Worm (Caenorhabditis elegans) whole organism, dauer: ENCODE data around the gene vps-35.

Experiments
- unc-62 ChIP-seq: sonication (generic microtip); optimal IDR thresholded peaks from 2 replicates; lab custom pipeline; 2017; ENCODE audit warnings: missing biosample characterization, missing genetic modification reagents, missing genetic modification characterization

The vps-35 gene

DNA sequence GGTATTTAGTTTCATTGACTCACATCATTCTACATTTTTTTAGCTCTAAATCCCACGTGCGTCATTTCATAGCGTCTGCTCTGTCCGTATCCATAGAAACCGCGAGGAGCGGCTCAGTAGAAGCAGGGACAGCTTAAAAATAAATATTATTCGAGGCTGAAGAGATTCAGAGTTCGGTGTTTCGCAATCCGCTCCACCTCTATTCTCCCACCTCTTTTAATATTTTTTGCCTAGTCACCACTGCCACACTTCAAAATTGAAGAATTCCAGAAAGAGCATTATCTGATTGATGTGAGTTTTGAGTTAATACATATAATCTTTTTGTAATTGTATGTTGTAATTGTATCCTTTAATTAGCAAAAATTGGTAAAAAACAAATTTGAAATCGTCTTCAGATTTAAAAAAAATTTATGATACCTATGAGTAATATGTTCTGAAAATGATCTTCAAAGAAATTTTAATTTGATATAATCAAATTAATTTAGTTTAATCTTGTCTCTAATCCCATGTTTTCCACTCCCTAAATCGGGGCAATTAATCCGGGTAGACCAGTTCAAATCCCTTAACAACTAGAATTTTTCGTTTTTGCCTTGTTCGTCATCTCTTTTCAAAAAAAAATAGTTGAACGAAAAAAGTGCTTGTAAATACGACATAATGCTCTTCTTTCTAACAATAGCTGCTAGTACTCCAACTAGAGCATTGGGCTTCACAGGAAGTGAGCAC lies 18.0 kb upstream of the vps-35 start:
- no peak for TF ChIP-seq unc-62 (GFP tag; lab: Kevin White, UChicago)

DNA sequence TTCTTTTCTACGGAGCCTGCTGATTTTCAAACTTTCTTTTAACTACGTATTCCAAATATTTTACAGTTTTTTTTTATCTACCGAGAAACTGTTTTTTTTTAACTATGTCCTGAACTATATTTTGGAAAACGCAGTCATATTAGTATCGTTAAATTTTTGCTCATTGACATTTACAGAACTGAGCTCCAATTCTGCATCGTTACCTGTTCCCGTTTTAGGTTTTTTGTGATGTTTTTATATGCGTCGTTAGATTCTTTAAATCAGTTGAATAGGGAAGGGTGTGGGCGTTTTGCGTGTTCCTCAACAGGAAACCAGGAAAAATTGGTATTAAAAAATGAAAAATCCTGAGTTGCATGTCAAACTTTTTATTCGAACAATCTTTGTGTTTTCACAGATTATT lies 14.8 kb upstream of the vps-35 start:
- no peak for TF ChIP-seq unc-62 (GFP tag; lab: Kevin White, UChicago)

DNA sequence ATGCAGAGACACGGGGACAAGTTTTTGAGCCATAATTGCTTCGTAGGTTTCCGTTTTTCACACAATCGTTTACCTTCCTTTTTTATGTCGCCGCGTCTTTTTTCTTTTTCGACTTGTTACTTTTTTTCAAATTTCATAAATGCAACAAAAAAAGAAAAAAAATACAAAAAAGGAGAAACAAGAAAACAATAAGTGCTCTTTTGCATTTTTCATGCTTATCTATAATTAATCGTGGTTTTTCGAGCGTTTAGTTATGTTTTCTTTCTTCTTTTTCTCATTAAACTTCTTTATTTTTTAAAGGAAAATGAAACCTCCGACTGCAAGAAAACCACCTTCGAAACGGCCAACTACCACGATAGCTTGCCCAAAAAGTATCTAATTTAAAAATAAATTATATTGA lies 11.7 kb upstream of the vps-35 start, which contains the start of gene F59G1.4:
TSS of gene F59G1.4 (plus strand) at position 301 of the 400 bp plus-strand sequence.
- TF ChIP-seq unc-62 (GFP tag; lab: Kevin White, UChicago), result no peak

DNA sequence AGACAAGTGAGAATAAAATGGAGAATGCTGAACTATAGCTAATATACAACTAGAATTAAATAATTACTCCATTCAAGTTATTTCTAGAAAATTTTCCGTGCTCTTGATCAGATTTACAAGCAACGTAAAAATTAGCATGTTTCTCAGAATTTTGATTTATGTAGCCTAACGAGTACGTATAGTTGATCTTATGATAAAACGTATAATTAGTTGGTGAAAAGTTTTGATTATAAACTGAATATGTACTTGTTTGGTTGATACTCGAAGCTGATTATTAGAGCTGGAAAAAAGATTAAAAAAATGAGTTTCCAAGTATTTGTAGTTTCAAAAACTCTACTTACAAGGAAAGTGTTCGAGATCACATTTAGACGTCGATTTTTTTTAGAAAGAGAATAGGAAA lies 11.1 kb upstream of the vps-35 start:
- TF ChIP-seq unc-62 (GFP tag; lab: Kevin White, UChicago), result no peak

DNA sequence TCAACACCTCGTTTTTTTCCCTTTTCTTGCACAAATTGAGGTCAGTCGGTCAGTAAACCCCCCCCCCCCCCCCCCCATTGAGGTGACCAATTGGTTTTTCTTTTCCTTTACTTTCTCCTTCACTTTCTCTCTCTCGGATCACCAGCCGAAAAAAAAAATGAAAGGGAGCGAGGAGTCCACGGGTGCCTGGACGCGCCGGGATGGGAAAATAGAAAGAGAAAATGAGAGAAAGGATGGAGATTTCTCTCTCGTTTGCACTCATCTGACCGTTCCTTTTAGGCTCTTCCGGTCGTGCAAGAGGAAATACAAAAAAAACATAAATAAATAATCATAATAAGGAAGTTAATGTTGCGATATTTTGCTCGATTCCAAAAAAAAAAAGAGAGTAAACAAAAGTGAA lies 8.5 kb upstream of the vps-35 start:
- no peak for TF ChIP-seq unc-62 (GFP tag; lab: Kevin White, UChicago)

DNA sequence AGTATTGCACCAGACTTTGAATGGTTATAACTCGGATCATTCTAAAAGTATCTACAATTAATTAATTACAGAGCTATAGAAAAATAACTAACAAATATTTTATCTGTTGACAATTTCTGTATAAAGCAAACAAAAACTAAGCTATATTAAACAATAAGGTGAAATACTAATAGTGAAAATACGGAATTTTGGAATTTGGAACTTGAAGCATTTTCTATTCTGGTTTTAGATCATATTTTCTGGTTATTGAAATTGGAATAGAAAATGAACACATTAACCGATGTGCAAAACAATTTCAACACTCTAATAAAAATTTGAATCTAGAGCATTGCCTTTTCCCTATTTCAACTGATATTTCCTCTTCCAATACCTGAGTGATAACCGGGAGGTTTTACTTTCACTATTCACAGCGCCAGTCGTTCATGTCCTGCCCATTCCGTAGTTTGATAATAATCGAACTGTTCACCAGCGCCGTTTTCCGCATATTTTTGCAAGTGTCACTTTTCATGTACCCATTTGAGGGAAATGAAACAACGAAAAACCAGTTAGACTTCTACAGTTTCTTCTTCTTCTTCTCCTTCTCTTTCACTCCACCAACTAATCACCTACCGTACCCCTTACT lies 7.6 kb upstream of the vps-35 start:
- TF ChIP-seq unc-62 (GFP tag; lab: Kevin White, UChicago), result no peak

DNA sequence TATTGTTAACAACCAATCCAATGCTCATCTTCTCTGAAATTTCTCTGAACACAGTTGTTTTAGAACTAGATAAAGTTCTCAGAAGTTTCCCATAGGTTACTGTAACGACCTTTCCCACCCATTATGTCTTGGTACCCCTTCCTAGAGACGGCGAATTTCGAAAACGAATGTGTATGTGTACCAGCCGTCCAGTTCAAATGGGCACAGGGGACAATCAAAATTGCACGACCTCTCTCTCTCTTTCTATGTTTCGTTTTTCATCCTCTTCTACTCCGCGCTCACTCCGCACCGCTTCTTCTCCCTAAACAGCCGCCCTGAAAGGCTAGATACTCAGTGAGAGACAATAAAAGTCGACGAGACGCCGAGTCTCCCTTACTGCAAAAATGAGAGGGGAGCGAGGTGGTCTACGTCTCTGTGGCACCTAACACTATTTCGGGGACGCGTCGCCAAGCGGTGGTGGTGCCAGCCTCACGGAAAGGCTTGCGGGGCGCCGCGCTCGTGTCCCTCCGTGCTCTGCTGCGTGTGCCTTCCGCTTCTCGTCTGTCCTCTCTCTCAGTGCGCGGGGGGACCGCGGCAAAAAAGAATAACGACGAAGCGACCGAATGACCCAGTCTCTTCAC lies 6.1 kb upstream of the vps-35 start:
- no peak for TF ChIP-seq unc-62 (GFP tag; lab: Kevin White, UChicago)

DNA sequence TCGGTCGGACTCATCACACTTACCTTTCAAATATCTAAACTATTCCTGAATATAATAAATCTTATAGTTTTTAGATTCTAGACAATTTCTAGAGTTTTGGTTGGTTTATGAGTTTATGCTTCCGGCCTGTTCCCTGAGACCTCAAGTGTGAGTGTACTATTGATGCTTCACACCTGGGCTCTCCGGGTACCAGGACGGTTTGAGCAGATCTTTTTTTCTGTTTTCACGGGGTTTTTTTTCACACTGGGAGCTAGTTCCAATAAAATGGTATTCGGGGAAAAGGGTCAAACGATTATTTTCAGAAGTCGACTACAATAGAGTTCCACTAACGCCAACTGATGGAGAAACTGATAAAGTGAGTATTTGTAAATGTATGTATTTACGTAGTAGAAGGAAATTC lies 5.5 kb upstream of the vps-35 start:
- TF ChIP-seq unc-62 (GFP tag; lab: Kevin White, UChicago), result no peak

DNA sequence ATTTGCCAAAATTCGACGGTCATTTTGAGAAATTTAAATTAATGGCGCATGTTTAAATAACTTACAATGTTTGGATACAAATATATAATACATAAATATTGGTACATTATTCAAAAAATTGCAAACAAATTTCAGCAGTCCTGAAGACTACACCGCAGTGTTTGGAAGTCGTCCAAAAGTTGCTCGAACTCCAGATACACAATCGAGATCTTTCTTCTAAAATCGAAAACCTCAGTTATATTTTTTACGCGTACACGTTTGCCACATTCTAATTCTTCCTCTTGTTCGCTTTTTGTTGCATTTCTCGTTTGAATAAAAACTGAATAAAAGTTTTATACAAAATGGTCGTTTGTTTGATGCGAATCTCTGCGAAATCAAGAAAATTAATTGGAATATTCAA lies 3.4 kb upstream of the vps-35 start, which contains the start of gene tsp-18:
TSS of gene tsp-18 (plus strand) at position 301 of the 400 bp plus-strand sequence.
- TF ChIP-seq unc-62 (GFP tag; lab: Kevin White, UChicago), result no peak

DNA sequence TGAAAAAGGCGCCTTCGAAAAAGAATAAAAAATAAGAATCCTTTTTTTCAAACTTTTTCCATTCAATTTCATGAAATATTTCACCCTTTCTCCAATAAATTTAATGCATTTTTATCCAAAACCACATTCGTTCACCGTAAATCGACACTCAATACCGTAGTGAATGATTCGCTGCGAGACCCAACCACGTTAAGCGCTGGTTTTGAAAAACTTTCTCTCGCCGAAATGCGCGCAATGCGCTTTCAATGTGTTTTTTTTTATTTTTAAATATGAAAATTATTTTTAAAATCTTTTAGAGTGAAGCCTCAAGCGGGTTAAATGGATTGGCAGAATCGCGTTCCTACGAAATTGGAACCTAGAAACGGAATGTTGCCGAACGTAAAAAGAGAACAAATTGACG lies 1.3 kb upstream of the vps-35 start, which contains the start of gene F59G1.8:
TSS of gene F59G1.8 (plus strand) at position 293 of the 400 bp plus-strand sequence.
- TF ChIP-seq unc-62 (GFP tag; lab: Kevin White, UChicago), result no peak

DNA sequence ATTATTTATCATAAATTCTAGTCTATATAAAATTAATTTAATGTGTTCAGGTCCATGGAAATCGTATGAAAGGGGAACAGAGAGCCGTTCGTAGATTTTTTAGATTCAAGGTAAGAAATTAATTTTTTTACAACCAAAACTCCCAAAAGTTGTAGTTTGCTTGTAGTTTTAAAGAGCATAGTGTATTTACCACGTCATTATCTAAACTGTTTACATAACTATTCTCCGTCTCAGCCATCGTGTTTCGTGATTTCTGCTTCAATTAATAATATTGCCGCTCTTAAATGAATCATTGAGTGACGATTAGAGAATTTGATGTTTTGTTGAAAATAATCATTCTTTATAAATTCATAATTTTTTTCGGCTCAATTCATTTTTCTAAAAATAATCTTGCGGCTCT lies 3.7 kb downstream of the vps-35 start, which contains the start of gene cgt-3:
TSS of gene cgt-3 (plus strand) at position 51 of the 400 bp plus-strand sequence.
- no peak for TF ChIP-seq unc-62 (GFP tag; lab: Kevin White, UChicago)

DNA sequence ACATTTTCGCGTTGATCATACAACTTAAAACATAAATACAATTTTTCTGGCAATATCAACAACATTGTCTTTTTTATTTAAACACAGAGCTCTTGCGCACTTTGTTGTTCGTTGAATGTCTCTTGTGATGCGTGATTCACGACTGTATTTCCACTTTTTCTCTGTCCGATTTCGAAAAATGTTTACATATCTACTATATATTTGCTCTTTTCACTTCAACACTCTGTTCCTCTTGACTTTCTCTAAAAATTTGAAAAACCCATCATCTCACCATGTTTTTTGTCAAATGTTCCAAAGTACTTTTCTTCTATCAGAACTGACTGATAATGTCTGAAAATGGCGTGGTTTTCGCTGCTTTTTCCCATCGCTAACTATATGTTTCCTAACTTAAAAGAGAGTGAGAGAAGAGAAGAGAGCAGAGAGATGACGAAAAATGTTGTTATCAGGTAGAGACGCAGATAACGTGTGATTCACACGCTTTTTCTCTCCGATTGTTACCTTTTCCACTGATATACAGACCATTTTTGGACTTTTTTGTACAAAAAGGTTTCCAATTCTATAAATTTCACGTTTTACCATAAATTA lies 4.4 kb downstream of the vps-35 start:
- no peak for TF ChIP-seq unc-62 (GFP tag; lab: Kevin White, UChicago)

DNA sequence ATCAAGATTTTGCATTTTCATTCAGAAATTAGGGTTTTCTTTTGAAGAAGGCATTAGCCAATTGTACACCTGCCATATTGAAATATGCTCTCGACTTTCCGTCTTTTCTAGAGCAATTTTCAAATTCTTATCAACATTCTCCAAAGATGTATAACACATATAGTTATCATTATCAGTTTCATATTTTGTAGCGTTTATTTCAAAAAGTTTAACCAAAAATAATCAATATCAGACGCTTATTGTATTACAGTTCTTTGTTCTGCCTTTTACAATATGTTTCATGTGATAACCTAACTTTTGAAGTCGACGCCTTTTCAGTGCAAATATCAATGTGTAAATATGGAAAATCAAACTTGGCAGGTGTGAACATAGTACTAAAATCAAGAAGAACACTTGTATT lies 6.3 kb downstream of the vps-35 start:
- TF ChIP-seq unc-62 (GFP tag; lab: Kevin White, UChicago), result no peak

DNA sequence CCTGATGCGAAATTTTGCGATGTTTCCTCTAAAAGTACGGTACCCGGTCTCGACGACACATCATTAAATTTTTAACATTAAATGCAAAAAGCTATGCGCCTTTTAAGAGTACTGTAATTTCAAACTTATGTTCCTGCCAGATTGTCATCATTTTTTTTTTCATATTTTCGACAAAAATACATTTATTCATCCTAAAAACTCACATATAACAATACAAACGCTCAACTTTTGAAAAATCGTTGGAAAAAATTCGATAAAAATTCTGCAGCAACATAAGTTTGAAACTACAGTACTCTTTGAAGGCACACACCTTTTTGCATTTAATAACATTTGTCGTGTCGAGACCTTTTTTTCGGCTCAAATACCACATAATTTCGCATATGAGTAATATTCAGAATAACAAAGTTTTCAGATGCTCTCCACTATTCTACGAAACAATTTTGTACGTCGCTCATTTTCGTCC lies 9.4 kb downstream of the vps-35 start, which contains the start of gene frh-1:
TSS of gene frh-1 (plus strand) at position 413 of the 463 bp plus-strand sequence.
- no peak for TF ChIP-seq unc-62 (GFP tag; lab: Kevin White, UChicago)

DNA sequence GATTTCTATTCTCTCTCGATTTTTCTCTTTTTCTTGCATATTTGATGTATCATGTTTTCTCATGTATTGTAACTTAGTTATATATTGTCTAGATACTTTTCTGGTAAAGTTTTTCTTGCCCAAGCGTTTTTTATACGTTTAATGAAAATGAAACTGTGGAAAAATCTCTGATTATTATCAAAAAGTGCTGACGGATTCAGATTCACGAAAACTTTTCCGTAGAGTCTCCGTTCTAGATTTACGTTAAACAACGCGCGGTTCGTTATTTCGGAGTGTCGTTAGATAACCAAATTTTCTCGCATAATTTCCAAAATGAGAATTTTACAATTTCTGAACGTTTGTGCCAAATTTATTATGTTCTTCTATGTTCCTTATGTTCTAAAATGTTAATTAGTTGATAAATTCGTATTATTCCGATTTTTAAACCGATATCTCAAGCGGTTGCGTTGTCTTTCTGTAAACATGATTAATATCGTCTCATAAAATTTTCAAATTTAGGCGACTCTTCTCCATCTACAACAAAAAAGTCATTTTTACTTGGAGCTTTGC lies 10.6 kb downstream of the vps-35 start, which contains the start of gene ptp-2:
TSS of gene ptp-2 (plus strand) at position 499 of the 549 bp plus-strand sequence.
- TF ChIP-seq unc-62 (GFP tag; lab: Kevin White, UChicago), result no peak
